Worm (Caenorhabditis elegans) whole organism, young adult: ENCODE results near the gene syf-2.

ENCODE experiments used
- B0336.3 ChIP-seq: fragments of 200-800 bp; sonication (Bioruptor generic); IDR thresholded peaks from 2 replicates; pipeline ENCODE4 v1.3.6; 2022; ENCODE audit warnings: missing genetic modification characterization, missing compliant biosample characterization
- F23B12.7 ChIP-seq: sonication (generic microtip); optimal IDR thresholded peaks from 2 replicates; lab custom pipeline; 2017; ENCODE audit warnings: missing genetic modification characterization, mild to moderate bottlenecking, missing compliant biosample characterization, antibody characterized with exemption, moderate library complexity; ENCODE audit not compliant: insufficient read depth
- F33H1.4 ChIP-seq: fragments of 200-800 bp; sonication (Bioruptor generic); IDR thresholded peaks from 2 replicates; pipeline ENCODE4 v1.3.6; 2022; ENCODE audit warnings: missing genetic modification reagents, missing genetic modification characterization, missing compliant biosample characterization
- F39B2.1 ChIP-seq: fragments of 200-800 bp; sonication (Bioruptor generic); IDR thresholded peaks from 2 replicates; pipeline ENCODE4 v1.3.6; 2022; ENCODE audit warnings: missing genetic modification reagents, missing genetic modification characterization, missing compliant biosample characterization
- F55B11.4 ChIP-seq: sonication (generic microtip); optimal IDR thresholded peaks from 2 replicates; lab custom pipeline; 2016; ENCODE audit warnings: missing compliant biosample characterization, missing genetic modification characterization, borderline replicate concordance; ENCODE audit not compliant: insufficient read depth
- K12H6.12 ChIP-seq: fragments of 200-800 bp; sonication (Bioruptor generic); optimal IDR thresholded peaks from 2 replicates; lab custom pipeline; 2018; ENCODE audit warnings: mild to moderate bottlenecking, missing genetic modification characterization, missing compliant biosample characterization
- Y53F4B.3 ChIP-seq: fragments of 200-800 bp; sonication (Bioruptor generic); IDR thresholded peaks from 2 replicates; pipeline ENCODE4 v1.3.6; 2022; ENCODE audit warnings: missing genetic modification reagents, missing genetic modification characterization, missing compliant biosample characterization
- Y79H2A.3 ChIP-seq: fragments of 200-800 bp; sonication (Bioruptor generic); conservative IDR thresholded peaks from 2 replicates; pipeline ENCODE4 v1.3.6; 2022; ENCODE audit warnings: missing genetic modification reagents, missing genetic modification characterization, missing compliant biosample characterization
- ama-1 ChIP-seq, 3 experiments: fragments of 150-350 bp in 1 of 3; sonication (generic microtip) in 2 of 3; optimal IDR thresholded peaks; 2 replicates each; lab custom pipeline; 2014 to 2018; ENCODE audit warnings: missing biosample characterization in 2 of 3, missing genetic modification characterization in 2 of 3, missing genetic modification reagents in 2 of 3
- aptf-3 ChIP-seq: fragments of 200-800 bp; sonication (Bioruptor generic); IDR thresholded peaks from 2 replicates; pipeline ENCODE4 v1.3.6; 2022; ENCODE audit warnings: missing genetic modification characterization, missing compliant biosample characterization
- cebp-2 ChIP-seq: fragments of 200-800 bp; sonication (Bioruptor generic); IDR thresholded peaks from 2 replicates; pipeline ENCODE4 v1.3.6; 2022; ENCODE audit warnings: missing genetic modification characterization, missing compliant biosample characterization
- ceh-91 ChIP-seq: fragments of 200-800 bp; sonication (Bioruptor generic); IDR thresholded peaks from 2 replicates; pipeline ENCODE4 v1.3.6; 2022; ENCODE audit warnings: missing genetic modification reagents, missing genetic modification characterization, missing compliant biosample characterization
- die-1 ChIP-seq: sonication (generic microtip); optimal IDR thresholded peaks from 2 replicates; lab custom pipeline; 2016; ENCODE audit warnings: missing genotype, mild to moderate bottlenecking, missing genetic modification characterization, missing compliant biosample characterization
- efl-1 ChIP-seq: fragments of 150-350 bp; optimal IDR thresholded peaks from 2 replicates; lab custom pipeline; 2014; ENCODE audit warnings: missing biosample characterization, missing genetic modification reagents, missing genetic modification characterization
- egl-44 ChIP-seq: fragments of 200-800 bp; sonication (Bioruptor generic); IDR thresholded peaks from 2 replicates; pipeline ENCODE4 v1.3.6; 2022; ENCODE audit warnings: missing genetic modification reagents, missing genetic modification characterization, missing compliant biosample characterization
- egrh-3 ChIP-seq: fragments of 200-800 bp; sonication (Bioruptor generic); IDR thresholded peaks from 2 replicates; pipeline ENCODE4 v1.3.6; 2022; ENCODE audit warnings: missing genetic modification reagents, missing genetic modification characterization, missing compliant biosample characterization
- gei-17 ChIP-seq: fragments of 200-800 bp; sonication (Bioruptor generic); optimal IDR thresholded peaks from 2 replicates; lab custom pipeline; 2018; ENCODE audit warnings: mild to moderate bottlenecking, missing genetic modification characterization, missing compliant biosample characterization
- hlh-12 ChIP-seq: sonication (generic microtip); optimal IDR thresholded peaks from 2 replicates; lab custom pipeline; 2016; ENCODE audit warnings: missing genetic modification characterization, missing compliant biosample characterization
- hmg-1.2 ChIP-seq: fragments of 200-800 bp; sonication (Bioruptor generic); IDR thresholded peaks from 2 replicates; pipeline ENCODE4 v1.3.6; 2022; ENCODE audit warnings: missing genetic modification reagents, missing genetic modification characterization, missing compliant biosample characterization
- lin-40 ChIP-seq: sonication (generic microtip); optimal IDR thresholded peaks from 2 replicates; lab custom pipeline; 2016; ENCODE audit warnings: missing genetic modification characterization, mild to moderate bottlenecking, missing compliant biosample characterization, missing genotype, missing genetic modification reagents
- lir-1 ChIP-seq: fragments of 200-800 bp; sonication (Bioruptor generic); conservative IDR thresholded peaks from 2 replicates; pipeline ENCODE4 v1.3.6; 2022; ENCODE audit warnings: missing genetic modification reagents, missing genetic modification characterization, missing compliant biosample characterization
- lsl-1 ChIP-seq: fragments of 200-800 bp; sonication (Bioruptor generic); optimal IDR thresholded peaks from 2 replicates; lab custom pipeline; 2018; ENCODE audit warnings: mild to moderate bottlenecking, missing genetic modification characterization, moderate library complexity, missing compliant biosample characterization
- lsy-27 ChIP-seq: sonication (generic microtip); optimal IDR thresholded peaks from 2 replicates; lab custom pipeline; 2017; ENCODE audit warnings: missing genetic modification characterization, mild to moderate bottlenecking, missing compliant biosample characterization, antibody characterized with exemption, missing genotype, borderline replicate concordance; ENCODE audit not compliant: insufficient read depth
- madf-6 ChIP-seq: fragments of 200-800 bp; sonication (Bioruptor generic); IDR thresholded peaks from 2 replicates; pipeline ENCODE4 v1.3.6; 2022; ENCODE audit warnings: missing genetic modification reagents, missing genetic modification characterization, missing compliant biosample characterization
- madf-8 ChIP-seq: fragments of 200-800 bp; sonication (Bioruptor generic); conservative IDR thresholded peaks from 2 replicates; pipeline ENCODE4 v1.3.6; 2022; ENCODE audit warnings: missing genetic modification reagents, missing genetic modification characterization, missing compliant biosample characterization
- mcd-1 ChIP-seq: fragments of 200-800 bp; sonication (Bioruptor generic); IDR thresholded peaks from 2 replicates; pipeline ENCODE4 v1.3.6; 2022; ENCODE audit warnings: missing genetic modification reagents, missing genetic modification characterization, missing compliant biosample characterization
- nfyb-1 ChIP-seq: fragments of 200-800 bp; sonication (Bioruptor generic); IDR thresholded peaks from 2 replicates; pipeline ENCODE4 v1.3.6; 2022; ENCODE audit warnings: missing genetic modification reagents, missing genetic modification characterization, missing compliant biosample characterization
- nhr-179 ChIP-seq: sonication (generic microtip); optimal IDR thresholded peaks from 2 replicates; lab custom pipeline; 2016; ENCODE audit warnings: mild to moderate bottlenecking, missing genetic modification characterization, missing compliant biosample characterization
- nhr-90 ChIP-seq: sonication (generic microtip); optimal IDR thresholded peaks from 2 replicates; lab custom pipeline; 2016; ENCODE audit warnings: missing genotype, mild to moderate bottlenecking, missing genetic modification characterization, missing compliant biosample characterization
- pbrm-1 ChIP-seq: fragments of 200-800 bp; sonication (Bioruptor generic); IDR thresholded peaks from 2 replicates; pipeline ENCODE4 v1.3.6; 2022; ENCODE audit warnings: missing genetic modification reagents, missing genetic modification characterization, missing compliant biosample characterization
- sea-2 ChIP-seq: fragments of 200-800 bp; sonication (Bioruptor generic); IDR thresholded peaks from 2 replicates; pipeline ENCODE4 v1.3.6; 2022; ENCODE audit warnings: missing genetic modification characterization, missing compliant biosample characterization
- snpc-3.4 ChIP-seq: sonication (generic microtip); optimal IDR thresholded peaks from 2 replicates; lab custom pipeline; 2017; ENCODE audit warnings: missing genetic modification characterization, mild to moderate bottlenecking, missing compliant biosample characterization, antibody characterized with exemption, moderate library complexity, missing genotype, missing genetic modification reagents
- snpc-4 ChIP-seq, 5 experiments: fragments of 150-350 bp in 1 of 5; sonication (generic microtip) in 4 of 5; optimal IDR thresholded peaks; 2 replicates each; lab custom pipeline; 2014 to 2018; ENCODE audit warnings: missing genetic modification characterization in 5 of 5, missing biosample characterization in 3 of 5, antibody characterized with exemption in 2 of 5, mild to moderate bottlenecking in 2 of 5, missing compliant biosample characterization in 2 of 5, missing genotype in 2 of 5, moderate library complexity in 2 of 5, missing genetic modification reagents in 1 of 5
- somi-1 ChIP-seq: fragments of 200-800 bp; sonication (Bioruptor generic); optimal IDR thresholded peaks from 2 replicates; lab custom pipeline; 2018; ENCODE audit warnings: mild to moderate bottlenecking, missing genetic modification characterization, missing compliant biosample characterization
- tbx-9 ChIP-seq: sonication (generic microtip); optimal IDR thresholded peaks from 2 replicates; lab custom pipeline; 2016; ENCODE audit warnings: borderline replicate concordance, missing genetic modification characterization, inconsistent platforms, missing compliant biosample characterization
- tlf-1 ChIP-seq: fragments of 200-800 bp; sonication (Bioruptor generic); optimal IDR thresholded peaks from 2 replicates; lab custom pipeline; 2018; ENCODE audit warnings: mild to moderate bottlenecking, missing genetic modification characterization, missing compliant biosample characterization
- ztf-22 ChIP-seq: fragments of 200-800 bp; sonication (Bioruptor generic); optimal IDR thresholded peaks from 2 replicates; lab custom pipeline; 2018; ENCODE audit warnings: mild to moderate bottlenecking, missing genetic modification characterization, moderate library complexity, missing compliant biosample characterization

The syf-2 gene

DNA sequence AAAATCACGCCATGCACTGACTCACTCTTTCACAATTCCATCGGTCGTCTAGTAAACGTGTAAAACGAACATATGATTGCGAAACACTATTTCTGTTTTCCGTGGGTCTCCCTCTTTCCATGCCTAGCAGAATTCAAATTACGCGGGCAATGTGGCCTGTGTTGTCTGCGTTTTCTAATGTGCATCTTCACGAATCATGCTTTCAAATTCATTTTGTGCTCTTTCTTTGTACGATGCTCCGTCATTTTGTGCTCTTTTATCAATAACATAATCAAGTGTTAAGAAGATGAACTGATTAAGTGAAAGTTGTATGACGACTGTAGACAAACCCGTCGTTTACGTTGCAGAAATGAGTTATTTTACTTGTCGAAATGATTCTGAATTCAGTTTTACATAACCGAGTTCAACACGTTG, 3.9 kb upstream of the syf-2 start (continued):
- TF ChIP-seq F23B12.7: peak; percentile 28
- no peak for TF ChIP-seq snpc-3.4 (tag; lab: Kevin White, UChicago)
- no peak for TF ChIP-seq Y79H2A.3 (GFP tag; lab: Robert Waterston, UW)
- TF ChIP-seq snpc-4 (GFP tag; optimal IDR thresholded peaks at IDR 0.05; lab: Kevin White, UChicago): no peak
- peak in 2 of 4 experiments; percentile 21 to 76 for TF ChIP-seq snpc-4 (tag; optimal IDR thresholded peaks at IDR 0.05; lab: Kevin White, UChicago)
- peak; percentile 1 for TF ChIP-seq nhr-90
- 0 out of 2 replicates have a peak, but pooled peaks have one; percentile 20 for TF ChIP-seq B0336.3 (GFP tag; lab: Robert Waterston, UW)
- TF ChIP-seq mcd-1 (GFP tag; lab: Robert Waterston, UW): no peak
- peak; percentile 28 for TF ChIP-seq ztf-22
- TF ChIP-seq nhr-179 (tag; lab: Kevin White, UChicago): no peak
- TF ChIP-seq lin-40 (tag; lab: Kevin White, UChicago): peak; percentile 15
- no peak for TF ChIP-seq gei-17 (GFP tag; lab: Kevin White, UChicago)
- TF ChIP-seq, all 124 proteins: peak for 20

DNA sequence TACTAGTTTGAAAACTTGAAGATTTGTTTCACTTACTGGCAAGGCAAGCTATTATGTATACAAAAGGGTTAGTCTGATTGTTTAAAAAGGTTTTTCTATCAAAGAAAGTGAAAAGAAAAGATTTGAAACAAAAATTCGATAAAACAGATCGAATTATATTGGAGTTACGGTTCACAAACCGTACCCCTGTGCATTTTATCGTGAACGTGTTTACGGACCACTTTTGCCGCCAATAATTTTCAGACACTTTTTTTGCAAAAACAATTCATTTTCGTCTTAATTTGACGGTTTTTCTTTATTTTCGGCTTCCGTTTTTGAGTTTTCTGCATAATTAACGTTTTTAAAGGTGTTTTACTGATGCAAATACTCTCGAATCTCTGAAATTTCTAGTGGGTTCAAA, 3.4 kb upstream of the syf-2 start:
- TF ChIP-seq hmg-1.2 (peak; percentile 10; the same call in 1 of the 2 replicates), efl-1 (GFP tag; lab: Kevin White, UChicago) (peak; percentile 70), cebp-2 (GFP tag; lab: Robert Waterston, UW) (no peak), F33H1.4 (GFP tag; lab: Robert Waterston, UW) (peak; percentile 36; the same call in 1 of the 2 replicates), egrh-3 (GFP tag; lab: Robert Waterston, UW) (no peak), sea-2 (no peak), ceh-91 (GFP tag; lab: Robert Waterston, UW) (peak; percentile 34; the same call in 1 of the 2 replicates), lsl-1 (peak; percentile 80), snpc-3.4 (tag; lab: Kevin White, UChicago) (peak; percentile 44), lsy-27 (no peak)

DNA sequence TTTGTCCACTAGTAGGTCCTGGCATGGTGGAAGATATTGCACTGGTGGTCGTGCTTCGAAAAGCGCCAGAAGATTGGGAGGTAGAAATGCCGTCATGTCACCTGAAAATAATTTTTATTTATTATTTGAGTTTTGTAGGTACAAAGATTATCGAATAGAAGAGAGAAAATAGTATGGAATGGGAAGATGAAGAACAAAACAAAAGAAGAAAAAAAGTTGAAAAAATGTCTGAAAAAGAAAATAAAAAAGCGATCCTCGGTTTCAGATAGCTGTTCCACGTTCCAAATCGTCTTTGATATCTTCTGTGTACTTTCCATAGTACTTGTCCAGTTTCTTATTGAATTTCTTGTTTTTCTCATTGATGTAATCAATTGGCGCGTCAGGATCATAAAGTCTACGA, 860 bp downstream of the syf-2 start, which contains the start of gene rnp-7:
Gene rnp-7 (minus strand): TSS at position 101 of the 400 bp plus-strand sequence.
- TF ChIP-seq tlf-1 (GFP tag; lab: Kevin White, UChicago) (no peak), F23B12.7 (no peak), pbrm-1 (no peak), tbx-9 (tag; lab: Kevin White, UChicago) (no peak), F55B11.4 (tag; lab: Kevin White, UChicago) (no peak), madf-6 (no peak), somi-1 (GFP tag; lab: Kevin White, UChicago) (no peak), sea-2 (no peak), ama-1 (optimal IDR thresholded peaks at IDR 0.05; lab: Kevin White, UChicago) (no peak), ama-1 (GFP tag; optimal IDR thresholded peaks at IDR 0.05; lab: Kevin White, UChicago) (no peak), B0336.3 (GFP tag; lab: Robert Waterston, UW) (no peak), die-1 (tag; lab: Kevin White, UChicago) (no peak), Y53F4B.3 (GFP tag; lab: Robert Waterston, UW) (no peak), madf-8 (GFP tag; lab: Robert Waterston, UW) (no peak), egl-44 (GFP tag; lab: Robert Waterston, UW) (no peak), lir-1 (GFP tag; lab: Robert Waterston, UW) (no peak), K12H6.12 (tag; lab: Kevin White, UChicago) (no peak), F39B2.1 (no peak), aptf-3 (GFP tag; lab: Robert Waterston, UW) (no peak), nfyb-1 (GFP tag; lab: Robert Waterston, UW) (no peak), hlh-12 (tag; lab: Kevin White, UChicago) (no peak)
- TF ChIP-seq, all 124 proteins: peak for 0
